Worm (Caenorhabditis elegans): ENCODE data around the gene T23B5.4.
A peak's percentile ranks its signal among the peaks of the same experiment; 100 is the strongest.

The T23B5.4 gene

ce11 chrIV:12711644-12712043 lies 36.8 kb downstream of the T23B5.4 start, which contains the start of gene C27D8.3:
Gene C27D8.3, minus strand, starts transcription at chrIV:12711744.
- no peak for TF ChIP-seq lin-35 (GFP tag; optimal IDR thresholded peaks at IDR 0.05)
- TF ChIP-seq dpl-1 (GFP tag; optimal IDR thresholded peaks at IDR 0.05) = no peak
- no peak for TF ChIP-seq nhr-47 (tag; optimal IDR thresholded peaks at IDR 0.05)
- no peak for TF ChIP-seq nhr-77 (tag; optimal IDR thresholded peaks at IDR 0.05)
- TF ChIP-seq irx-1 (tag; optimal IDR thresholded peaks at IDR 0.05) = no peak
- TF ChIP-seq rnt-1 (tag; optimal IDR thresholded peaks at IDR 0.05) = no peak
- TF ChIP-seq ceh-90 (tag; optimal IDR thresholded peaks at IDR 0.05) = no peak
- no peak for TF ChIP-seq ceh-8 (GFP tag; optimal IDR thresholded peaks at IDR 0.05)
- no peak for TF ChIP-seq xbp-1 (tag; optimal IDR thresholded peaks at IDR 0.05)
- no peak for TF ChIP-seq elt-3 (tag; optimal IDR thresholded peaks at IDR 0.05)
- TF ChIP-seq C16A3.4 (tag; optimal IDR thresholded peaks at IDR 0.05) = no peak
- TF ChIP-seq fkh-4 (tag; optimal IDR thresholded peaks at IDR 0.05; ENCODE audit: borderline replicate concordance) = no peak

- TF ChIP-seq nhr-12 (tag; optimal IDR thresholded peaks at IDR 0.05) (no peak), fos-1 (tag; optimal IDR thresholded peaks at IDR 0.05) (no peak), zip-4 (GFP tag; optimal IDR thresholded peaks at IDR 0.05) (no peak), ceh-82 (tag; optimal IDR thresholded peaks at IDR 0.05) (no peak), grh-1 (GFP tag; IDR thresholded peaks at IDR 0.05) (peak; percentile 56), irx-1 (tag; optimal IDR thresholded peaks at IDR 0.05) (no peak), C34B4.2 (tag; optimal IDR thresholded peaks at IDR 0.05) (no peak), ztf-11 (tag; optimal IDR thresholded peaks at IDR 0.05) (no peak), C04F5.9 (tag; optimal IDR thresholded peaks at IDR 0.05) (no peak), dsc-1 (tag; optimal IDR thresholded peaks at IDR 0.05) (no peak), snpc-4 (tag; optimal IDR thresholded peaks at IDR 0.05) (no peak), ceh-88 (GFP tag; IDR thresholded peaks at IDR 0.05) (no peak), ama-1 (optimal IDR thresholded peaks at IDR 0.05) (no peak), nhr-77 (tag; optimal IDR thresholded peaks at IDR 0.05) (no peak), ets-5 (GFP tag; IDR thresholded peaks at IDR 0.05) (no peak), unc-86 (tag; optimal IDR thresholded peaks at IDR 0.05) (no peak), F16B12.6 (tag; optimal IDR thresholded peaks at IDR 0.05) (no peak), ceh-8 (GFP tag; optimal IDR thresholded peaks at IDR 0.05) (no peak), vab-15 (tag; optimal IDR thresholded peaks at IDR 0.05) (peak; percentile 76), pax-3 (tag; optimal IDR thresholded peaks at IDR 0.05) (no peak), fkh-8 (tag; optimal IDR thresholded peaks at IDR 0.05) (no peak), xbp-1 (tag; optimal IDR thresholded peaks at IDR 0.05) (no peak), tlp-1 (tag; optimal IDR thresholded peaks at IDR 0.05) (no peak), nhr-76 (tag; optimal IDR thresholded peaks at IDR 0.05) (no peak), lin-13 (GFP tag; optimal IDR thresholded peaks at IDR 0.05) (no peak), mep-1 (tag; optimal IDR thresholded peaks at IDR 0.05) (peak; percentile 25), fkh-10 (GFP tag; optimal IDR thresholded peaks at IDR 0.05) (no peak), efl-3 (GFP tag; optimal IDR thresholded peaks at IDR 0.05) (no peak), unc-98 (GFP tag; IDR thresholded peaks at IDR 0.05) (no peak), alr-1 (tag; optimal IDR thresholded peaks at IDR 0.05; ENCODE audit: borderline replicate concordance) (no peak), unc-62 (GFP tag; optimal IDR thresholded peaks at IDR 0.05) (no peak), isw-1 (GFP tag; IDR thresholded peaks at IDR 0.05) (no peak), aly-2 (tag; optimal IDR thresholded peaks at IDR 0.05) (no peak), Y116A8C.19 (tag; optimal IDR thresholded peaks at IDR 0.05; ENCODE audit: borderline replicate concordance) (no peak), ztf-4 (tag; optimal IDR thresholded peaks at IDR 0.05) (no peak), swsn-7 (tag; optimal IDR thresholded peaks at IDR 0.05) (no peak), unc-30 (tag; optimal IDR thresholded peaks at IDR 0.05) (no peak), nhr-71 (tag; optimal IDR thresholded peaks at IDR 0.05) (peak; percentile 88), egl-27 (tag; optimal IDR thresholded peaks at IDR 0.05) (peak in 1 of 2 experiments; percentile 2), dpl-1 (GFP tag; optimal IDR thresholded peaks at IDR 0.05) (peak in 1 of 3 experiments; percentile 41), nhr-28 (tag; optimal IDR thresholded peaks at IDR 0.05) (no peak), nhr-90 (tag; optimal IDR thresholded peaks at IDR 0.05; ENCODE audit: poor library complexity) (peak; percentile 84), blmp-1 (tag; optimal IDR thresholded peaks at IDR 0.05) (peak; percentile 80), nhr-11 (tag; optimal IDR thresholded peaks at IDR 0.05) (no peak), mef-2 (tag; optimal IDR thresholded peaks at IDR 0.05) (no peak)
These were observed 41.2 kb downstream of the T23B5.4 start for ce11 chrIV:12715947-12716382.

All from whole organism, L1 larva.